Worm (Caenorhabditis elegans) whole organism, L1 larva: ENCODE results near the gene T10F2.2.

Experiments used
- aly-2 ChIP-seq: fragments of 150-350 bp; optimal IDR thresholded peaks from 2 replicates; lab custom pipeline; 2014; ENCODE audit warnings: missing biosample characterization, missing genetic modification characterization
- ama-1 ChIP-seq: fragments of 150-350 bp; optimal IDR thresholded peaks from 2 replicates; lab custom pipeline; 2014
- fos-1 ChIP-seq: fragments of 150-350 bp; optimal IDR thresholded peaks from 2 replicates; lab custom pipeline; 2014; ENCODE audit warnings: missing biosample characterization, missing genetic modification characterization
- mdl-1 ChIP-seq, 2 experiments: fragments of 150-350 bp; optimal IDR thresholded peaks; 2 replicates each; lab custom pipeline; 2014 to 2017; ENCODE audit warnings: missing biosample characterization in 2 of 2, missing genetic modification characterization in 2 of 2, inconsistent platforms in 1 of 2
- nhr-12 ChIP-seq: sonication (generic microtip); optimal IDR thresholded peaks from 2 replicates; lab custom pipeline; 2017; ENCODE audit warnings: missing biosample characterization, missing genetic modification characterization
- nhr-76 ChIP-seq: sonication (generic microtip); optimal IDR thresholded peaks from 2 replicates; lab custom pipeline; 2017; ENCODE audit warnings: missing biosample characterization, missing genetic modification characterization
- pqm-1 ChIP-seq: sonication (generic microtip); optimal IDR thresholded peaks from 3 replicates; lab custom pipeline; 2017; ENCODE audit warnings: missing biosample characterization, missing genetic modification characterization
- skn-1 ChIP-seq: fragments of 150-350 bp; optimal IDR thresholded peaks from 2 replicates; lab custom pipeline; 2014; ENCODE audit warnings: missing biosample characterization, missing genetic modification characterization
- snpc-4 ChIP-seq: fragments of 150-350 bp; optimal IDR thresholded peaks from 2 replicates; lab custom pipeline; 2014; ENCODE audit warnings: missing biosample characterization, missing genetic modification characterization
- unc-130 ChIP-seq: fragments of 150-350 bp; optimal IDR thresholded peaks from 2 replicates; lab custom pipeline; 2017; ENCODE audit warnings: missing biosample characterization, missing genetic modification characterization, inconsistent platforms

DNA sequence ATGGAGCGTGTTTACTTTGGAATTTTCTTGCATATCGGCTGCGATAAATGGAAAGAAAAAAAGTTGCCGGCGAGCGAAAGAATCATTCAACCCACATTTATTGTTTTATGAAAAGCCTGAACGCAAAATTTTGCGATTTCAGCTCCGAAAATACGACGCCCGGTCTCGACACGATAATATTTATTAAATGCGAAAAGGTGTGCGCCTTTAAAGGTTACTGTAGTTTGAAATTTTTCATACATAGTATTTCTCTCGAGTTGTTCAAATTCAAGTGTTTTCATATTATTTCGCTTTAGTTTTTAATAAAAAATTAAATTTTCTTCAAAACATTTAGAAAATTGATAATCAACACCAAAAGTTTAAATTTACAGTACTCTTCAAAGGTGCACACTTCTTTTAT, 43.9 kb upstream of the T10F2.2 start, which contains the start of gene syx-16:
- no peak for TF ChIP-seq nhr-12 (tag; lab: Kevin White, UChicago)
- TF ChIP-seq nhr-76 (tag; lab: Kevin White, UChicago), result no peak
- no peak for TF ChIP-seq mdl-1 (tag; optimal IDR thresholded peaks at IDR 0.05; lab: Kevin White, UChicago)
- TF ChIP-seq snpc-4 (tag; lab: Kevin White, UChicago), result no peak
- no peak for TF ChIP-seq pqm-1 (tag; lab: Kevin White, UChicago)
- TF ChIP-seq ama-1, result no peak
- no peak for TF ChIP-seq skn-1 (tag; lab: Kevin White, UChicago)
- no peak for TF ChIP-seq fos-1 (tag; lab: Kevin White, UChicago)
- TF ChIP-seq unc-130, result no peak
- no peak for TF ChIP-seq aly-2 (tag; lab: Kevin White, UChicago)
